Worm (Caenorhabditis elegans): Measurements from ENCODE around the gene C47E12.14.

- TF ChIP-seq ceh-79 (tag; optimal IDR thresholded peaks at IDR 0.05) (no peak), nhr-120 (GFP tag; IDR thresholded peaks at IDR 0.05) (no peak), unc-130 (GFP tag; optimal IDR thresholded peaks at IDR 0.05) (no peak), Y95B8A.8 (GFP tag; IDR thresholded peaks at IDR 0.05) (no peak), nhr-90 (tag; optimal IDR thresholded peaks at IDR 0.05) (no peak), ama-1 (optimal IDR thresholded peaks at IDR 0.05) (no peak), ama-1 (GFP tag; optimal IDR thresholded peaks at IDR 0.05) (no peak), D2030.7 (GFP tag; IDR thresholded peaks at IDR 0.05) (no peak), zfh-2 (GFP tag; conservative IDR thresholded peaks at IDR 0.05) (no peak), ccch-3 (GFP tag; optimal IDR thresholded peaks at IDR 0.05) (no peak), F23B12.7 (tag; optimal IDR thresholded peaks at IDR 0.05; ENCODE audit: insufficient read depth) (no peak)
Observed at ce11 chrIV:9963945-9964344, 12.2 kb downstream of the C47E12.14 start, which contains the start of gene T13H10.2.

Measured in whole organism, young adult.